Fruit fly (Drosophila melanogaster) whole organism, embryonic: ENCODE data around the gene CG31960.
A peak's percentile ranks its signal among the peaks of the same experiment; 100 is the strongest.

Experiments used
- CG11085 ChIP-seq: fragments of 200-800 bp; sonication (Bioruptor generic); IDR thresholded peaks from 2 replicates; pipeline ENCODE4 v1.3.6; 2022; ENCODE audit warnings: missing biosample characterization, missing genetic modification characterization
- CG11093 ChIP-seq: fragments of 200-800 bp; sonication (Bioruptor generic); IDR thresholded peaks from 3 replicates; pipeline ENCODE4 v1.3.6; 2022; ENCODE audit warnings: missing biosample characterization, missing genetic modification characterization
- CG11247 ChIP-seq: fragments of 200-800 bp; sonication (Bioruptor generic); IDR thresholded peaks from 2 replicates; pipeline ENCODE4 v1.3.6; 2022; ENCODE audit warnings: missing biosample characterization, missing genetic modification characterization
- CG11456 ChIP-seq: fragments of 200-800 bp; sonication (Bioruptor generic); IDR thresholded peaks from 3 replicates; pipeline ENCODE4 v1.3.6; 2022; ENCODE audit warnings: missing biosample characterization, missing genetic modification characterization
- CG1602 ChIP-seq: fragments of 200-800 bp; sonication (Bioruptor generic); optimal IDR thresholded peaks from 3 replicates; lab custom pipeline; 2016; ENCODE audit warnings: missing biosample characterization, missing genetic modification characterization
- CG1647 ChIP-seq: fragments of 200-800 bp; sonication (Bioruptor generic); optimal IDR thresholded peaks from 3 replicates; lab custom pipeline; 2016; ENCODE audit warnings: missing biosample characterization, missing genetic modification characterization
- CG17802 ChIP-seq: fragments of 200-800 bp; sonication (Bioruptor generic); optimal IDR thresholded peaks from 2 replicates; lab custom pipeline; 2018; ENCODE audit warnings: missing biosample characterization, mild to moderate bottlenecking, missing genetic modification characterization, moderate library complexity
- CG2129 ChIP-seq: fragments of 200-800 bp; sonication (Bioruptor generic); IDR thresholded peaks from 2 replicates; pipeline ENCODE4 v1.3.6; 2022; ENCODE audit warnings: missing biosample characterization, missing genetic modification characterization; ENCODE audit not compliant: partially characterized antibody
- CG2889 ChIP-seq: fragments of 200-800 bp; sonication (Bioruptor generic); IDR thresholded peaks from 3 replicates; pipeline ENCODE4 v1.3.6; 2022; ENCODE audit warnings: missing biosample characterization, missing genetic modification characterization
- CG30020 ChIP-seq: fragments of 200-800 bp; optimal IDR thresholded peaks from 2 replicates; lab custom pipeline; 2019; ENCODE audit warnings: missing biosample characterization, mild to moderate bottlenecking, missing genetic modification characterization, moderate library complexity
- CG33557 ChIP-seq: fragments of 200-800 bp; sonication (Bioruptor generic); optimal IDR thresholded peaks from 2 replicates; lab custom pipeline; 2019; ENCODE audit warnings: missing biosample characterization, mild to moderate bottlenecking, missing genetic modification characterization, moderate library complexity
- CG34376 ChIP-seq: fragments of 200-800 bp; sonication (Bioruptor generic); optimal IDR thresholded peaks from 2 replicates; lab custom pipeline; 2018; ENCODE audit warnings: missing biosample characterization, mild to moderate bottlenecking, missing genetic modification characterization
- CG3995 ChIP-seq: fragments of 200-800 bp; sonication (Bioruptor generic); optimal IDR thresholded peaks from 3 replicates; lab custom pipeline; 2016; ENCODE audit warnings: missing biosample characterization, missing genetic modification characterization
- CG4328 ChIP-seq: fragments of 200-800 bp; sonication (Bioruptor generic); optimal IDR thresholded peaks from 3 replicates; lab custom pipeline; 2017; ENCODE audit warnings: missing biosample characterization, missing genetic modification reagents, missing genetic modification characterization
- CG4424 ChIP-seq: fragments of 200-800 bp; sonication (Bioruptor generic); optimal IDR thresholded peaks from 3 replicates; lab custom pipeline; 2016; ENCODE audit warnings: missing biosample characterization, missing genetic modification characterization
- CG4730 ChIP-seq: fragments of 200-800 bp; sonication (Bioruptor generic); IDR thresholded peaks from 2 replicates; pipeline ENCODE4 v1.3.6; 2022; ENCODE audit warnings: missing biosample characterization, missing genetic modification characterization
- CG6654 ChIP-seq: fragments of 200-800 bp; sonication (Bioruptor generic); optimal IDR thresholded peaks from 2 replicates; lab custom pipeline; 2017; ENCODE audit warnings: missing biosample characterization, mild to moderate bottlenecking, missing genetic modification characterization
- CG6813 ChIP-seq: fragments of 200-800 bp; sonication (Bioruptor generic); optimal IDR thresholded peaks from 2 replicates; lab custom pipeline; 2017; ENCODE audit warnings: missing biosample characterization, missing genetic modification characterization, mild to moderate bottlenecking, moderate library complexity, missing genetic modification reagents
- CG7839 ChIP-seq: fragments of 200-800 bp; sonication (Bioruptor generic); optimal IDR thresholded peaks from 3 replicates; lab custom pipeline; 2018; ENCODE audit warnings: missing biosample characterization, mild to moderate bottlenecking, missing genetic modification characterization, moderate library complexity
- CG7987 ChIP-seq: fragments of 200-800 bp; sonication (Bioruptor generic); optimal IDR thresholded peaks from 2 replicates; lab custom pipeline; 2018; ENCODE audit warnings: missing biosample characterization, mild to moderate bottlenecking, missing genetic modification characterization, moderate library complexity
- CG9609 ChIP-seq: fragments of 200-800 bp; sonication (Bioruptor generic); optimal IDR thresholded peaks from 3 replicates; lab custom pipeline; 2016; ENCODE audit warnings: missing biosample characterization, missing genetic modification characterization
- CG9727 ChIP-seq: fragments of 200-800 bp; sonication (Bioruptor generic); optimal IDR thresholded peaks from 3 replicates; lab custom pipeline; 2017; ENCODE audit warnings: missing biosample characterization, mild to moderate bottlenecking, missing genetic modification characterization
- CHES-1-like ChIP-seq: fragments of 200-800 bp; sonication (Bioruptor generic); optimal IDR thresholded peaks from 2 replicates; lab custom pipeline; 2016; ENCODE audit warnings: missing biosample characterization, missing genetic modification characterization
- Chrac-16 ChIP-seq: fragments of 200-800 bp; sonication (Bioruptor generic); optimal IDR thresholded peaks from 3 replicates; lab custom pipeline; 2016; ENCODE audit warnings: missing biosample characterization, missing genetic modification characterization
- Doc3 ChIP-seq: fragments of 200-800 bp; sonication (Bioruptor generic); IDR thresholded peaks from 3 replicates; pipeline ENCODE4 v1.3.6; 2022; ENCODE audit warnings: missing biosample characterization, missing genetic modification characterization; ENCODE audit not compliant: partially characterized antibody
- E2f2 ChIP-seq: fragments of 200-800 bp; sonication (Bioruptor generic); IDR thresholded peaks from 2 replicates; pipeline ENCODE4 v1.3.6; 2022; ENCODE audit warnings: missing biosample characterization, missing genetic modification characterization
- HLH3B ChIP-seq: fragments of 200-800 bp; sonication (Bioruptor generic); IDR thresholded peaks from 2 replicates; pipeline ENCODE4 v1.3.6; 2022; ENCODE audit warnings: missing biosample characterization, missing genetic modification characterization
- Hey ChIP-seq: fragments of 200-800 bp; sonication (Bioruptor generic); optimal IDR thresholded peaks from 3 replicates; lab custom pipeline; 2018; ENCODE audit warnings: missing biosample characterization, mild to moderate bottlenecking, missing genetic modification characterization
- HmgZ ChIP-seq: fragments of 200-800 bp; sonication (Bioruptor generic); optimal IDR thresholded peaks from 2 replicates; lab custom pipeline; 2018; ENCODE audit warnings: missing biosample characterization, mild to moderate bottlenecking, missing genetic modification characterization
- MBD-R2 ChIP-seq: fragments of 200-800 bp; sonication (Bioruptor generic); IDR thresholded peaks from 2 replicates; pipeline ENCODE4 v1.3.6; 2022; ENCODE audit warnings: missing biosample characterization, missing genetic modification characterization
- Mad ChIP-seq: fragments of 200-800 bp; sonication (Bioruptor generic); optimal IDR thresholded peaks from 2 replicates; lab custom pipeline; 2016; ENCODE audit warnings: missing biosample characterization, missing genetic modification characterization
- NFAT ChIP-seq: fragments of 200-800 bp; sonication (Bioruptor generic); IDR thresholded peaks from 2 replicates; pipeline ENCODE4 v1.3.6; 2022; ENCODE audit warnings: missing biosample characterization, missing genetic modification characterization
- ash1 ChIP-seq: fragments of 200-800 bp; sonication (Bioruptor generic); optimal IDR thresholded peaks from 2 replicates; lab custom pipeline; 2018; ENCODE audit warnings: missing biosample characterization, mild to moderate bottlenecking, missing genetic modification characterization
- danr ChIP-seq: fragments of 200-800 bp; sonication (Bioruptor generic); IDR thresholded peaks from 2 replicates; pipeline ENCODE4 v1.3.6; 2022; ENCODE audit warnings: missing biosample characterization, missing genetic modification characterization
- fd64A ChIP-seq: fragments of 200-800 bp; sonication (Bioruptor generic); optimal IDR thresholded peaks from 3 replicates; lab custom pipeline; 2018; ENCODE audit warnings: missing biosample characterization, mild to moderate bottlenecking, missing genetic modification characterization
- gro ChIP-seq: fragments of 200-800 bp; sonication (Bioruptor generic); optimal IDR thresholded peaks from 2 replicates; lab custom pipeline; 2016; ENCODE audit warnings: missing biosample characterization, missing genetic modification characterization
- lmd ChIP-seq: fragments of 200-800 bp; sonication (Bioruptor generic); IDR thresholded peaks from 2 replicates; pipeline ENCODE4 v1.3.6; 2022; ENCODE audit warnings: missing biosample characterization, missing genetic modification characterization
- pho ChIP-seq: fragments of 200-800 bp; sonication (Bioruptor generic); optimal IDR thresholded peaks from 2 replicates; lab custom pipeline; 2016; ENCODE audit warnings: missing biosample characterization, missing genetic modification characterization
- scrt ChIP-seq: fragments of 200-800 bp; sonication (Bioruptor generic); optimal IDR thresholded peaks from 2 replicates; lab custom pipeline; 2018; ENCODE audit warnings: missing biosample characterization, mild to moderate bottlenecking, missing genetic modification characterization, moderate library complexity
- sens ChIP-seq: fragments of 200-800 bp; sonication (Bioruptor generic); peaks from one replicate; lab custom pipeline; 2016; ENCODE audit warnings: missing biosample characterization, missing genetic modification characterization
- seq ChIP-seq: fragments of 200-800 bp; sonication (Bioruptor generic); IDR thresholded peaks from 2 replicates; pipeline ENCODE4 v1.3.6; 2022; ENCODE audit warnings: missing biosample characterization, missing genetic modification characterization
- slou ChIP-seq: fragments of 200-800 bp; sonication (Bioruptor generic); optimal IDR thresholded peaks from 3 replicates; lab custom pipeline; 2016; ENCODE audit warnings: missing biosample characterization, missing genetic modification characterization
- sna ChIP-seq: fragments of 200-800 bp; sonication (Bioruptor generic); IDR thresholded peaks from 2 replicates; pipeline ENCODE4 v1.3.6; 2022; ENCODE audit warnings: missing biosample characterization, missing genetic modification characterization; ENCODE audit not compliant: partially characterized antibody
- tap ChIP-seq: fragments of 200-800 bp; optimal IDR thresholded peaks from 3 replicates; lab custom pipeline; 2019; ENCODE audit warnings: missing biosample characterization, mild to moderate bottlenecking, missing genetic modification characterization, moderate library complexity
- tna ChIP-seq: fragments of 200-800 bp; sonication (Bioruptor generic); IDR thresholded peaks from 2 replicates; pipeline ENCODE4 v1.3.6; 2022; ENCODE audit warnings: missing biosample characterization, missing genetic modification characterization; ENCODE audit not compliant: partially characterized antibody
- trh ChIP-seq: fragments of 200-800 bp; sonication (Bioruptor generic); optimal IDR thresholded peaks from 2 replicates; lab custom pipeline; 2016; ENCODE audit warnings: missing biosample characterization, missing genetic modification characterization
- vnd ChIP-seq: fragments of 200-800 bp; sonication (Bioruptor generic); IDR thresholded peaks from 3 replicates; pipeline ENCODE4 v1.3.6; 2022; ENCODE audit warnings: missing biosample characterization, missing genetic modification characterization; ENCODE audit not compliant: partially characterized antibody
- wek ChIP-seq: fragments of 200-800 bp; sonication (Bioruptor generic); optimal IDR thresholded peaks from 3 replicates; lab custom pipeline; 2018; ENCODE audit warnings: missing biosample characterization, mild to moderate bottlenecking, missing genetic modification characterization, moderate library complexity
- z ChIP-seq: fragments of 200-800 bp; sonication (Bioruptor generic); IDR thresholded peaks from 3 replicates; pipeline ENCODE4 v1.3.6; 2022; ENCODE audit warnings: missing biosample characterization, missing genetic modification characterization

The CG31960 gene

DNA sequence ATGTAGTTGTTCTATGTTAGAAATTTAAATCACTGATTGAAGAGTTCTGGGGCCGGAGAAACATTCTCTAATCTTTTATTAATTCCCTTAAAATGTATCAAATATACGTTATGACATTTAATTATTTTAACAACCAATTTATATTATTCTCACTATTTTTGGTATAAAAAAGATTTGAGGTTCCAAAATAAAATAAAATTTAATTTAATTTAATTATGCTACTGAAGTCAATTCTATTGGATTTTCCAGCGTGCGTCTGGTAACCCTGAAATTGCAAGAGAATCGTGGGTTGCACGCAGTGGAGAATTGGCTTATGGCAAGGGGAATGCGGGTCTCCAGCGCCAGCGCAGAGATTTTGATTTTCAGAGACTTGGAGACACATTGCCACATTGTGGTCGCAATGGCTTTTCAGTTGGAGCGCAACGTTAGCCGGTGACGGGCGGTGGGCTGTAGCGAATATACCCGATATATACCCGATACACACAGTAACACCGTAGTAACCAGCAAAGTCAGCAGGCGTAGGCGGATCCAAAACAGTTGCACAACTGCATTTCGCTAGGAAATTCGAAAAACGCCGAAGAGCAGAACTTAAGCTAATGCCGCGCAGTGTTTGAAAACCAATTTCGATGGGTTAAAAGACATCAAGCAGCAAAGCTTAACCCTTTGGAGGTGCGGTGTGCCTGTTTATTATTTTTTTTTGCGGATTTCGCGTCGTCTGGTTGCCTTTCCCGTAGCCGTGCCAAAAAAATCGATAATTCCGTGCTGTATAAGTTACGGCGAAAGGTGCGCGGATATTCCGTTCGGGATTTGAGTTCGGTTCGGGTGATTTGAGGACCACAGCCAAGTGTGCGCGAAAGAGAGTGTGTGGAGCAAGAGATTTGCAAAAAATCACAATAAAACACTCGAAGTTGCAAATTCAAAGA lies 20.8 kb downstream of the CG31960 start (continued):
- no peak for TF ChIP-seq trh (GFP tag; lab: Kevin White, UChicago)
- TF ChIP-seq Doc3 (GFP tag; lab: Robert Waterston, UW): no peak
- TF ChIP-seq E2f2 (GFP tag; lab: Robert Waterston, UW): no peak
- no peak for TF ChIP-seq Mad
- TF ChIP-seq sens: peak; percentile 29
- 0 out of 2 replicates have a peak, but pooled peaks have one; percentile 9 for TF ChIP-seq HLH3B (GFP tag; lab: Robert Waterston, UW)
- TF ChIP-seq fd64A (GFP tag; lab: Kevin White, UChicago): no peak
- no peak for TF ChIP-seq HmgZ (tag; lab: Kevin White, UChicago)
- TF ChIP-seq CG11247 (GFP tag; lab: Robert Waterston, UW): no peak
- TF ChIP-seq sna (GFP tag; lab: Robert Waterston, UW): no peak
- peak; percentile 44 for TF ChIP-seq CG4424
- TF ChIP-seq gro (GFP tag; lab: Kevin White, UChicago): no peak
- no peak for TF ChIP-seq scrt (GFP tag; lab: Kevin White, UChicago)
- no peak for TF ChIP-seq CG9609 (GFP tag; lab: Kevin White, UChicago)
- TF ChIP-seq CG30020 (tag; lab: Kevin White, UChicago): no peak
- TF ChIP-seq CG33557 (GFP tag; lab: Kevin White, UChicago): peak; percentile 28
- no peak for TF ChIP-seq CG34376
- 0 out of 2 replicates have a peak, but pooled peaks have one; percentile 27 for TF ChIP-seq NFAT (GFP tag; lab: Robert Waterston, UW)
- no peak for TF ChIP-seq seq
- no peak for TF ChIP-seq lmd (GFP tag; lab: Robert Waterston, UW)
- peak; percentile 32; the same call in 1 of the 2 replicates for TF ChIP-seq MBD-R2 (GFP tag; lab: Robert Waterston, UW)
- TF ChIP-seq CG3995 (GFP tag; lab: Kevin White, UChicago): no peak
- peak; percentile 14 for TF ChIP-seq CG6813 (GFP tag; lab: Kevin White, UChicago)
- TF ChIP-seq CG1647 (GFP tag; lab: Kevin White, UChicago): no peak
- TF ChIP-seq CG17802 (tag; lab: Kevin White, UChicago): peak; percentile 13
- TF ChIP-seq CG6654 (GFP tag; lab: Kevin White, UChicago): no peak
- peak; percentile 12 for TF ChIP-seq CG7839
- no peak for TF ChIP-seq tna (GFP tag; lab: Robert Waterston, UW)
- TF ChIP-seq z (GFP tag; lab: Robert Waterston, UW): 0 out of 3 replicates have a peak, but pooled peaks have one; percentile 52
- TF ChIP-seq wek (GFP tag; lab: Kevin White, UChicago): no peak
- TF ChIP-seq CG11456 (GFP tag; lab: Robert Waterston, UW): peak; percentile 19; the same call in 1 of the 3 replicates
- no peak for TF ChIP-seq CG2889 (GFP tag; lab: Robert Waterston, UW)
- no peak for TF ChIP-seq Chrac-16 (GFP tag; lab: Kevin White, UChicago)
- no peak for TF ChIP-seq Hey (tag; lab: Kevin White, UChicago)
- TF ChIP-seq CG9727 (GFP tag; lab: Kevin White, UChicago): peak; percentile 71
- no peak for TF ChIP-seq CHES-1-like (GFP tag; lab: Kevin White, UChicago)
- TF ChIP-seq CG4730 (GFP tag; lab: Robert Waterston, UW): no peak; the same call in 1 of the 2 replicates
- no peak for TF ChIP-seq CG2129 (GFP tag; lab: Robert Waterston, UW)
- no peak for TF ChIP-seq CG11093
- TF ChIP-seq tap (tag; lab: Kevin White, UChicago): no peak
- no peak for TF ChIP-seq vnd
- no peak for TF ChIP-seq CG11085 (GFP tag; lab: Robert Waterston, UW)
- TF ChIP-seq CG1602 (GFP tag; lab: Kevin White, UChicago): peak; percentile 37
- TF ChIP-seq danr (GFP tag; lab: Robert Waterston, UW): no peak
- no peak for TF ChIP-seq ash1
- no peak for TF ChIP-seq slou (GFP tag; lab: Kevin White, UChicago)
- no peak for TF ChIP-seq pho (GFP tag; lab: Kevin White, UChicago)
- no peak for TF ChIP-seq CG7987 (GFP tag; lab: Kevin White, UChicago)
- no peak for TF ChIP-seq CG4328 (GFP tag; lab: Kevin White, UChicago)
